Worm (Caenorhabditis elegans) whole organism, young adult: Measurements from ENCODE around the gene twk-35.

ENCODE experiments used
- Y53G8AR.9 ChIP-seq: fragments of 200-800 bp; sonication (Bioruptor generic); conservative IDR thresholded peaks from 2 replicates; pipeline ENCODE4 v1.3.6; 2022; ENCODE audit warnings: missing genetic modification reagents, missing genetic modification characterization, missing compliant biosample characterization
- aptf-3 ChIP-seq: fragments of 200-800 bp; sonication (Bioruptor generic); IDR thresholded peaks from 2 replicates; pipeline ENCODE4 v1.3.6; 2022; ENCODE audit warnings: missing genetic modification characterization, missing compliant biosample characterization
- atf-7 ChIP-seq: sonication (generic microtip); optimal IDR thresholded peaks from 2 replicates; lab custom pipeline; 2017; ENCODE audit warnings: mild to moderate bottlenecking, missing genetic modification characterization, missing compliant biosample characterization
- efl-1 ChIP-seq: fragments of 150-350 bp; optimal IDR thresholded peaks from 2 replicates; lab custom pipeline; 2014; ENCODE audit warnings: missing biosample characterization, missing genetic modification reagents, missing genetic modification characterization
- mes-4 ChIP-seq: sonication (generic microtip); optimal IDR thresholded peaks from 2 replicates; lab custom pipeline; 2016; ENCODE audit warnings: missing genotype, missing genetic modification characterization, missing compliant biosample characterization
- nfya-2 ChIP-seq: fragments of 200-800 bp; sonication (Bioruptor generic); IDR thresholded peaks from 2 replicates; pipeline ENCODE4 v1.3.6; 2022; ENCODE audit warnings: missing genetic modification reagents, missing genetic modification characterization, missing compliant biosample characterization
- nhr-179 ChIP-seq: sonication (generic microtip); optimal IDR thresholded peaks from 2 replicates; lab custom pipeline; 2016; ENCODE audit warnings: mild to moderate bottlenecking, missing genetic modification characterization, missing compliant biosample characterization
- pha-4 ChIP-seq: fragments of 150-350 bp; sonication (generic microtip); optimal IDR thresholded peaks from 2 replicates; lab custom pipeline; 2014; ENCODE audit warnings: missing biosample characterization, missing genetic modification reagents, missing genetic modification characterization
- rcor-1 ChIP-seq: fragments of 200-800 bp; sonication (Bioruptor generic); IDR thresholded peaks from 2 replicates; pipeline ENCODE4 v1.3.6; 2022; ENCODE audit warnings: missing genetic modification reagents, missing genetic modification characterization, missing compliant biosample characterization
- sea-2 ChIP-seq: fragments of 200-800 bp; sonication (Bioruptor generic); IDR thresholded peaks from 2 replicates; pipeline ENCODE4 v1.3.6; 2022; ENCODE audit warnings: missing genetic modification characterization, missing compliant biosample characterization
- snpc-3.4 ChIP-seq: sonication (generic microtip); optimal IDR thresholded peaks from 2 replicates; lab custom pipeline; 2017; ENCODE audit warnings: missing genetic modification characterization, mild to moderate bottlenecking, missing compliant biosample characterization, antibody characterized with exemption, moderate library complexity, missing genotype, missing genetic modification reagents
- tbp1 ChIP-seq: fragments of 200-800 bp; sonication (Bioruptor generic); optimal IDR thresholded peaks from 2 replicates; lab custom pipeline; 2018; ENCODE audit warnings: mild to moderate bottlenecking, missing genetic modification characterization, missing compliant biosample characterization
- ztf-22 ChIP-seq: fragments of 200-800 bp; sonication (Bioruptor generic); optimal IDR thresholded peaks from 2 replicates; lab custom pipeline; 2018; ENCODE audit warnings: mild to moderate bottlenecking, missing genetic modification characterization, moderate library complexity, missing compliant biosample characterization

DNA sequence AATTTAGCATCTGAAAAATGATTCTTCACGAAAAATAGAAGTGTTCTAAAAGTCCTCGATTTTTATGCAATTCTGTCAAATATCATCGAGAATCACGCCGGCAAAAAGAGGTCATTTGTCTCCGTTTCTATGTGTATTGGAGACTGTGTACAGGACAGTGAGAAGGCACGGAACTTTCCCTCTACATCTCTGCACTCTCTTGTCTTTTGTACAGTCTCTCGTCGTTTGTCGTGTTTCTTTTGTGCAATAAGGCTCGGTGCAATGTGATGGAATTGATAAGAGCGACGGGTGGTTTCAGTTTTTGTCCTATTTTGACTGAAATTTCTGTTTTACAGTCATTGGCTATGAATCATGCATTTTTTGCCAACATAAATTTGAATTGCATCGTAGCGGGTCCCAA, 30.9 kb upstream of the twk-35 start:
- TF ChIP-seq tbp1 (GFP tag; lab: Kevin White, UChicago): no peak
- no peak for TF ChIP-seq mes-4 (tag; lab: Kevin White, UChicago)
- TF ChIP-seq nfya-2 (GFP tag; lab: Robert Waterston, UW): no peak
- TF ChIP-seq snpc-3.4: no peak
- TF ChIP-seq rcor-1: no peak
- no peak for TF ChIP-seq ztf-22 (GFP tag; lab: Kevin White, UChicago)
- TF ChIP-seq pha-4 (tag; lab: Kevin White, UChicago): peak; percentile 2
- no peak for TF ChIP-seq Y53G8AR.9 (GFP tag; lab: Robert Waterston, UW)
- no peak for TF ChIP-seq sea-2 (GFP tag; lab: Robert Waterston, UW)
- TF ChIP-seq atf-7: no peak
- no peak for TF ChIP-seq aptf-3
- TF ChIP-seq efl-1 (GFP tag; lab: Kevin White, UChicago): no peak
- TF ChIP-seq nhr-179 (tag; lab: Kevin White, UChicago): no peak
